Worm (Caenorhabditis elegans): Measurements from ENCODE around the gene mrps-22.

Gene mrps-22

ce11 chrII:10547803-10548693, 34.4 kb upstream of the mrps-22 start:
- TF ChIP-seq dve-1 (tag; optimal IDR thresholded peaks at IDR 0.05; ENCODE audit: insufficient read depth): peak; percentile 30
- peak; percentile 91 for TF ChIP-seq hlh-30 (tag; optimal IDR thresholded peaks at IDR 0.05; ENCODE audit: insufficient read depth)
- TF ChIP-seq nhr-28 (tag; optimal IDR thresholded peaks at IDR 0.05): peak; percentile 50
- peak; percentile 21 for TF ChIP-seq dmd-6 (GFP tag; IDR thresholded peaks at IDR 0.05)
- TF ChIP-seq gei-8 (GFP tag; optimal IDR thresholded peaks at IDR 0.05): no peak
- TF ChIP-seq ama-1 (optimal IDR thresholded peaks at IDR 0.05): peak; percentile 73
- peak; percentile 53; the same call in 1 of the 2 replicates for TF ChIP-seq vab-7 (GFP tag; IDR thresholded peaks at IDR 0.05)
- no peak for TF ChIP-seq nhr-102 (tag; optimal IDR thresholded peaks at IDR 0.05)
- TF ChIP-seq fos-1 (tag; optimal IDR thresholded peaks at IDR 0.05): no peak
- peak; percentile 58; the same call in 1 of the 2 replicates for TF ChIP-seq nhr-41 (GFP tag; IDR thresholded peaks at IDR 0.05)
- peak; percentile 33; the same call in 1 of the 2 replicates for TF ChIP-seq Y75B8A.6 (GFP tag; IDR thresholded peaks at IDR 0.05)
- TF ChIP-seq lin-13 (GFP tag; optimal IDR thresholded peaks at IDR 0.05): peak; percentile 31
- 0 out of 2 replicates have a peak, but pooled peaks have one; percentile 14 for TF ChIP-seq tra-1 (GFP tag; IDR thresholded peaks at IDR 0.05)
- TF ChIP-seq Y105C5A.15 (GFP tag; IDR thresholded peaks at IDR 0.05): peak; percentile 63; the same call in 1 of the 2 replicates
- TF ChIP-seq mxl-2 (GFP tag; conservative IDR thresholded peaks at IDR 0.05): no peak
- TF ChIP-seq nhr-111 (GFP tag; optimal IDR thresholded peaks at IDR 0.05): no peak
- no peak for TF ChIP-seq tag-97 (GFP tag; IDR thresholded peaks at IDR 0.05)
- no peak for TF ChIP-seq daf-16 (GFP tag; optimal IDR thresholded peaks at IDR 0.05)
- TF ChIP-seq daf-16 (tag; optimal IDR thresholded peaks at IDR 0.05): peak; percentile 14
- peak; percentile 49 for TF ChIP-seq hlh-11 (tag; optimal IDR thresholded peaks at IDR 0.05)
- TF ChIP-seq snpc-1.2 (GFP tag; IDR thresholded peaks at IDR 0.05): peak; percentile 56; the same call in 1 of the 2 replicates
- TF ChIP-seq ztf-11 (tag; optimal IDR thresholded peaks at IDR 0.05): no peak
- 0 out of 2 replicates have a peak, but pooled peaks have one; percentile 23 for TF ChIP-seq madf-9 (GFP tag; conservative IDR thresholded peaks at IDR 0.05)
- TF ChIP-seq zip-11 (GFP tag; IDR thresholded peaks at IDR 0.05): 0 out of 2 replicates have a peak, but pooled peaks have one; percentile 15
- no peak for TF ChIP-seq nhr-6 (tag; optimal IDR thresholded peaks at IDR 0.05)
- TF ChIP-seq aha-1 (tag): peak; percentile 98
- peak; percentile 69 for TF ChIP-seq lim-7 (GFP tag; IDR thresholded peaks at IDR 0.05)
- TF ChIP-seq hif-1 (tag; optimal IDR thresholded peaks at IDR 0.05): no peak
- TF ChIP-seq mep-1 (tag; optimal IDR thresholded peaks at IDR 0.05): peak; percentile 34
- TF ChIP-seq zfp-3 (GFP tag; conservative IDR thresholded peaks at IDR 0.05): 0 out of 2 replicates have a peak, but pooled peaks have one; percentile 22
- TF ChIP-seq fkh-10 (GFP tag; optimal IDR thresholded peaks at IDR 0.05): no peak
- peak in 1 of 2 experiments; percentile 2; a peak in 1 of 4 replicates for TF ChIP-seq madf-5 (GFP tag; IDR thresholded peaks at IDR 0.05)
- TF ChIP-seq php-3 (GFP tag; IDR thresholded peaks at IDR 0.05): no peak

ce11 chrII:10548778-10549671, 33.4 kb upstream of the mrps-22 start:
- TF ChIP-seq skn-1 (tag; optimal IDR thresholded peaks at IDR 0.05) (no peak), mdl-1 (tag; optimal IDR thresholded peaks at IDR 0.05) (peak; percentile 89 to 95), ces-1 (GFP tag; optimal IDR thresholded peaks at IDR 0.05) (no peak), pqm-1 (tag; optimal IDR thresholded peaks at IDR 0.05) (no peak), tag-97 (GFP tag; IDR thresholded peaks at IDR 0.05) (no peak), spr-3 (GFP tag; optimal IDR thresholded peaks at IDR 0.05) (no peak), nhr-48 (tag; optimal IDR thresholded peaks at IDR 0.05) (peak; percentile 74), nhr-25 (tag; optimal IDR thresholded peaks at IDR 0.05; ENCODE audit: borderline replicate concordance, insufficient read depth) (peak; percentile 51), egl-43 (GFP tag; IDR thresholded peaks at IDR 0.05) (peak; percentile 91), zfp-2 (tag; optimal IDR thresholded peaks at IDR 0.05) (peak; percentile 1), php-3 (GFP tag; IDR thresholded peaks at IDR 0.05) (peak; percentile 43; the same call in 1 of the 2 replicates), F10B5.3 (tag; optimal IDR thresholded peaks at IDR 0.05) (no peak), aly-2 (tag; optimal IDR thresholded peaks at IDR 0.05) (no peak), lsy-2 (tag; optimal IDR thresholded peaks at IDR 0.05) (peak; percentile 74 to 76), unc-39 (tag; optimal IDR thresholded peaks at IDR 0.05) (no peak), mxl-3 (GFP tag; optimal IDR thresholded peaks at IDR 0.05) (peak; percentile 85)

Measured in whole organism, L4 larva.